Worm (Caenorhabditis elegans): ENCODE results near the gene pssy-2.

The pssy-2 gene

DNA sequence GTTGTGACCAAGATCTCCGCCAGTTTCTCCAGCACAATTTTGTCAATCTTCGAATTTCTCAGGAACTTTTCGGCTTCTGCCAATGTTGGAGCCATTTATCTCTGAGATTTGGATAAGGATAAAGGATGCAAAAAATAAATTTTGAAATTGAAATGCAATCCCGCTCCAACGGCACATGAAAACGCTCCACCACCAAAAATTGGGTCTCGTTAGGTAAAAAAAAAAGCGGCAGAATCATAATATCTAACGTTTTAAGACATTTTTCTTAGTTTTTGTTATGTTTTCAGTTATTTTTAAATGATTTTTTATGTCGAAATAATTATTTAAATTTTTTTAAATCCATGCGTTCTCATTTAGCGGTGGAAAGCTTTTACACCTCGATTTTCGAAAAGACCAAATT lies 37.2 kb upstream of the pssy-2 start, which contains the start of gene F45G2.7:
Gene F45G2.7 (minus strand): TSS at position 101 of the 400 bp plus-strand sequence.
- TF ChIP-seq ceh-6 (GFP tag; optimal IDR thresholded peaks at IDR 0.05) (no peak), pros-1 (tag; optimal IDR thresholded peaks at IDR 0.05) (no peak), madf-2 (tag; optimal IDR thresholded peaks at IDR 0.05) (no peak), hlh-30 (tag; optimal IDR thresholded peaks at IDR 0.05; ENCODE audit: insufficient read depth) (no peak), pha-4 (tag; optimal IDR thresholded peaks at IDR 0.05) (no peak), hlh-13 (GFP tag; optimal IDR thresholded peaks at IDR 0.05) (no peak), lin-11 (tag; optimal IDR thresholded peaks at IDR 0.05) (no peak), sdc-2 (tag; optimal IDR thresholded peaks at IDR 0.05) (no peak), F13H6.1 (tag; optimal IDR thresholded peaks at IDR 0.05) (no peak), zip-5 (tag; optimal IDR thresholded peaks at IDR 0.05) (no peak), ceh-18 (tag; optimal IDR thresholded peaks at IDR 0.05) (no peak), sox-2 (GFP tag; IDR thresholded peaks at IDR 0.05) (no peak), pag-3 (tag; optimal IDR thresholded peaks at IDR 0.05; ENCODE audit: borderline replicate concordance) (no peak), syd-9 (tag; optimal IDR thresholded peaks at IDR 0.05) (no peak), dmd-4 (tag; optimal IDR thresholded peaks at IDR 0.05; ENCODE audit: borderline replicate concordance) (no peak), T23F11.4 (GFP tag; optimal IDR thresholded peaks at IDR 0.05) (no peak), ztf-16 (tag; optimal IDR thresholded peaks at IDR 0.05) (no peak), elt-2 (tag; optimal IDR thresholded peaks at IDR 0.05) (no peak), pha-2 (tag; optimal IDR thresholded peaks at IDR 0.05) (no peak)

DNA sequence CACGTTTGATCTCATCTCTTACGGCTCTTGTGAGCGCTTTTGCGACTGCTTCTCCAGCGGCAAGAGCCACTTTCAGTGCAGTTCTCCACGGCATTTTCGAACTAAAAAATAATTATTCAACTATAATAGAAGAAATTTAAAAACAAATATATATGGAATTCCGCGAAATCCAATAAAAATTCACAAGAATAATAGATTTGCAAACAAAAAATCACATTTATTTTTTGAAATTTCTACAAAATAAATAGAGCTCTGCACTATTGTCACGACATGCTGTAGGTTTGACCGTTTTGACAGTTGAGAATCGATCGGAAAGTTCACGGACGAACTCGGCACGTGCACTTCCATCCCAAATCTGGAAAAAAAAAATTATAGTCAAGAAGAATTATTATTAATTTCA lies 36.0 kb upstream of the pssy-2 start, which contains the start of gene F45G2.8:
Gene F45G2.8 (minus strand): TSS at position 101 of the 400 bp plus-strand sequence.
- no peak for TF ChIP-seq tbx-7 (tag; optimal IDR thresholded peaks at IDR 0.05)
- no peak for TF ChIP-seq ets-4 (tag; optimal IDR thresholded peaks at IDR 0.05)
- no peak for TF ChIP-seq zip-5 (tag; optimal IDR thresholded peaks at IDR 0.05)
- no peak for TF ChIP-seq odd-2 (tag; optimal IDR thresholded peaks at IDR 0.05)
- TF ChIP-seq K09A11.1 (tag; optimal IDR thresholded peaks at IDR 0.05; ENCODE audit: insufficient read depth), result no peak
- no peak for TF ChIP-seq unc-55 (GFP tag; optimal IDR thresholded peaks at IDR 0.05)
- no peak for TF ChIP-seq ttx-3 (tag; optimal IDR thresholded peaks at IDR 0.05)
- no peak for TF ChIP-seq gmeb-2 (tag; optimal IDR thresholded peaks at IDR 0.05)
- TF ChIP-seq hlh-15 (tag; optimal IDR thresholded peaks at IDR 0.05), result no peak
- no peak for TF ChIP-seq ceh-14 (tag; optimal IDR thresholded peaks at IDR 0.05)
- no peak for TF ChIP-seq F13H6.1 (tag; optimal IDR thresholded peaks at IDR 0.05)
- no peak for TF ChIP-seq nhr-11 (tag; optimal IDR thresholded peaks at IDR 0.05)
- no peak for TF ChIP-seq elt-4 (tag; optimal IDR thresholded peaks at IDR 0.05)
- TF ChIP-seq tbx-2 (tag; optimal IDR thresholded peaks at IDR 0.05), result no peak
- no peak for TF ChIP-seq sdc-2 (tag; optimal IDR thresholded peaks at IDR 0.05)
- no peak for TF ChIP-seq Y22D7AL.16 (tag; optimal IDR thresholded peaks at IDR 0.05)

DNA sequence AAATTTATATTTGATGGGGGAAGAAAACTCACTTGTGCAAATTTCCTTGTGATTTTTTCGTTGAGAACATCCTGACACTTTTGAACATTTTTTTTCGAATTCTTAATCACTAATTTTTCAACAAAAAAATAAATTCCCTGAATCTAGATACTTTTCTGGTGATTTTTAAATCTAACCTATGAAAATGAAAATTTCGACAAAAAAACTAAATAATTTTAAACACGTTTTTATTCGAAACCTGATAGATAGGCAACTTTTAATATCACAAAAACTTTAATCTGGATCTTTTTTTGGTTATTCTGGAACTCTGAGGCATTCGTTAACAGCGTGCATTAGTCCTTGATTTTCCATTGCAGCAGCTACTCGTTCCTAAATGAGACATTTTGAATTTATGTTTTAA lies 34.8 kb upstream of the pssy-2 start, which contains the start of gene F45G2.9:
Gene F45G2.9 (minus strand): TSS at position 101 of the 400 bp plus-strand sequence.
- no peak for TF ChIP-seq ceh-31 (tag; optimal IDR thresholded peaks at IDR 0.05)
- TF ChIP-seq elt-2 (tag; optimal IDR thresholded peaks at IDR 0.05), result no peak
- TF ChIP-seq hlh-8 (tag; optimal IDR thresholded peaks at IDR 0.05), result no peak
- TF ChIP-seq hlh-30 (tag; optimal IDR thresholded peaks at IDR 0.05; ENCODE audit: insufficient read depth), result no peak
- no peak for TF ChIP-seq ama-1 (optimal IDR thresholded peaks at IDR 0.05)
- no peak for TF ChIP-seq ceh-2 (tag; optimal IDR thresholded peaks at IDR 0.05)
- TF ChIP-seq unc-86 (tag; optimal IDR thresholded peaks at IDR 0.05), result no peak
- no peak for TF ChIP-seq unc-55 (GFP tag; optimal IDR thresholded peaks at IDR 0.05)
- TF ChIP-seq ahr-1 (tag; optimal IDR thresholded peaks at IDR 0.05), result no peak
- no peak for TF ChIP-seq fkh-10 (GFP tag; optimal IDR thresholded peaks at IDR 0.05)
- no peak for TF ChIP-seq tbx-7 (tag; optimal IDR thresholded peaks at IDR 0.05)
- no peak for TF ChIP-seq hlh-13 (GFP tag; optimal IDR thresholded peaks at IDR 0.05)
- TF ChIP-seq sdc-2 (tag; optimal IDR thresholded peaks at IDR 0.05), result no peak
- no peak for TF ChIP-seq ztf-16 (tag; optimal IDR thresholded peaks at IDR 0.05)
